Fruit fly (Drosophila melanogaster) whole organism, embryonic: Measurements from ENCODE around the gene AP-1sigma.

ENCODE experiments used
- Aef1 ChIP-seq: fragments of 200-800 bp; sonication (Bioruptor generic); IDR thresholded peaks from 3 replicates; pipeline ENCODE4 v1.3.6; 2022; ENCODE audit warnings: missing biosample characterization, missing genetic modification characterization
- Atf3 ChIP-seq: fragments of 200-800 bp; sonication (Bioruptor generic); optimal IDR thresholded peaks from 3 replicates; lab custom pipeline; 2016; ENCODE audit warnings: missing biosample characterization, missing genetic modification characterization
- BEAF-32 ChIP-seq: fragments of 200-800 bp; sonication (Bioruptor generic); optimal IDR thresholded peaks from 3 replicates; lab custom pipeline; 2017; ENCODE audit warnings: missing biosample characterization, missing genetic modification characterization, mild to moderate bottlenecking, moderate library complexity, missing genetic modification reagents
- CG10267 ChIP-seq: fragments of 200-800 bp; sonication (Bioruptor generic); optimal IDR thresholded peaks from 2 replicates; lab custom pipeline; 2018; ENCODE audit warnings: missing biosample characterization, mild to moderate bottlenecking, missing genetic modification characterization, moderate library complexity
- CG10959 ChIP-seq: fragments of 200-800 bp; sonication (Bioruptor generic); IDR thresholded peaks from 2 replicates; pipeline ENCODE4 v1.3.6; 2022; ENCODE audit warnings: missing biosample characterization, missing genetic modification characterization
- CG11398 ChIP-seq: fragments of 200-800 bp; sonication (Bioruptor generic); optimal IDR thresholded peaks from 2 replicates; lab custom pipeline; 2016; ENCODE audit warnings: missing biosample characterization, missing genetic modification characterization
- CG13296 ChIP-seq: fragments of 200-800 bp; sonication (Bioruptor generic); optimal IDR thresholded peaks from 3 replicates; lab custom pipeline; 2018; ENCODE audit warnings: missing biosample characterization, mild to moderate bottlenecking, missing genetic modification characterization
- CG17802 ChIP-seq: fragments of 200-800 bp; sonication (Bioruptor generic); optimal IDR thresholded peaks from 2 replicates; lab custom pipeline; 2018; ENCODE audit warnings: missing biosample characterization, mild to moderate bottlenecking, missing genetic modification characterization, moderate library complexity
- CG2116 ChIP-seq: fragments of 200-800 bp; sonication (Bioruptor generic); optimal IDR thresholded peaks from 3 replicates; lab custom pipeline; 2018; ENCODE audit warnings: missing biosample characterization, mild to moderate bottlenecking, missing genetic modification characterization
- CG32532 ChIP-seq: fragments of 200-800 bp; sonication (Bioruptor generic); IDR thresholded peaks from 2 replicates; pipeline ENCODE4 v1.3.6; 2022; ENCODE audit warnings: missing biosample characterization, missing genetic modification characterization
- CG34224 ChIP-seq: fragments of 200-800 bp; sonication (Bioruptor generic); IDR thresholded peaks from 3 replicates; pipeline ENCODE4 v1.3.6; 2022; ENCODE audit warnings: missing biosample characterization, missing genetic modification characterization; ENCODE audit not compliant: partially characterized antibody
- CG34422 ChIP-seq: fragments of 200-800 bp; sonication (Bioruptor generic); IDR thresholded peaks from 3 replicates; pipeline ENCODE4 v1.3.6; 2022; ENCODE audit warnings: missing biosample characterization, missing genetic modification characterization
- CG3995 ChIP-seq: fragments of 200-800 bp; sonication (Bioruptor generic); optimal IDR thresholded peaks from 3 replicates; lab custom pipeline; 2016; ENCODE audit warnings: missing biosample characterization, missing genetic modification characterization
- CG4617 ChIP-seq: fragments of 200-800 bp; sonication (Bioruptor generic); optimal IDR thresholded peaks from 3 replicates; lab custom pipeline; 2016; ENCODE audit warnings: missing biosample characterization, missing genetic modification characterization, borderline replicate concordance
- CG7786 ChIP-seq: fragments of 200-800 bp; sonication (Bioruptor generic); optimal IDR thresholded peaks from 2 replicates; lab custom pipeline; 2016; ENCODE audit warnings: missing biosample characterization, missing genetic modification characterization
- CG8924 ChIP-seq: fragments of 200-800 bp; optimal IDR thresholded peaks from 3 replicates; lab custom pipeline; 2019; ENCODE audit warnings: missing biosample characterization, mild to moderate bottlenecking, missing genetic modification characterization, moderate library complexity
- CG9437 ChIP-seq: fragments of 200-800 bp; sonication (Bioruptor generic); optimal IDR thresholded peaks from 2 replicates; lab custom pipeline; 2018; ENCODE audit warnings: missing biosample characterization, mild to moderate bottlenecking, missing genetic modification characterization
- Dll ChIP-seq: fragments of 200-800 bp; sonication (Bioruptor generic); IDR thresholded peaks from 4 replicates; pipeline ENCODE4 v1.3.6; 2022; ENCODE audit warnings: missing biosample characterization, missing genetic modification characterization; ENCODE audit not compliant: partially characterized antibody
- Drgx ChIP-seq: fragments of 200-800 bp; sonication (Bioruptor generic); IDR thresholded peaks from 2 replicates; pipeline ENCODE4 v1.3.6; 2022; ENCODE audit warnings: missing biosample characterization, missing genetic modification characterization
- E2f1 ChIP-seq: fragments of 200-800 bp; sonication (Bioruptor generic); IDR thresholded peaks from 2 replicates; pipeline ENCODE4 v1.3.6; 2022; ENCODE audit warnings: missing biosample characterization, missing genetic modification characterization
- E2f2 ChIP-seq: fragments of 200-800 bp; sonication (Bioruptor generic); IDR thresholded peaks from 2 replicates; pipeline ENCODE4 v1.3.6; 2022; ENCODE audit warnings: missing biosample characterization, missing genetic modification characterization
- Fer3 ChIP-seq: fragments of 200-800 bp; sonication (Bioruptor generic); optimal IDR thresholded peaks from 2 replicates; lab custom pipeline; 2018; ENCODE audit warnings: missing biosample characterization, mild to moderate bottlenecking, missing genetic modification characterization, moderate library complexity
- HHEX ChIP-seq: fragments of 200-800 bp; sonication (Bioruptor generic); optimal IDR thresholded peaks from 3 replicates; lab custom pipeline; 2017; ENCODE audit warnings: missing biosample characterization, mild to moderate bottlenecking, missing genetic modification characterization, missing genetic modification reagents
- HLHmδ ChIP-seq: fragments of 200-800 bp; sonication (Bioruptor generic); optimal IDR thresholded peaks from 2 replicates; lab custom pipeline; 2018; ENCODE audit warnings: missing biosample characterization, mild to moderate bottlenecking, missing genetic modification characterization, moderate library complexity
- HmgZ ChIP-seq: fragments of 200-800 bp; sonication (Bioruptor generic); optimal IDR thresholded peaks from 2 replicates; lab custom pipeline; 2018; ENCODE audit warnings: missing biosample characterization, mild to moderate bottlenecking, missing genetic modification characterization
- Hmx ChIP-seq: fragments of 200-800 bp; sonication (Bioruptor generic); optimal IDR thresholded peaks from 2 replicates; lab custom pipeline; 2016; ENCODE audit warnings: missing biosample characterization, missing genetic modification characterization
- MESR4 ChIP-seq: fragments of 200-800 bp; sonication (Bioruptor generic); optimal IDR thresholded peaks from 2 replicates; lab custom pipeline; 2018; ENCODE audit warnings: missing biosample characterization, mild to moderate bottlenecking, missing genetic modification characterization, moderate library complexity
- Nf-YC ChIP-seq: fragments of 200-800 bp; optimal IDR thresholded peaks from 3 replicates; lab custom pipeline; 2019; ENCODE audit warnings: missing biosample characterization, mild to moderate bottlenecking, missing genetic modification characterization, moderate library complexity
- PHDP ChIP-seq: fragments of 200-800 bp; sonication (Bioruptor generic); optimal IDR thresholded peaks from 3 replicates; lab custom pipeline; 2018; ENCODE audit warnings: missing biosample characterization, mild to moderate bottlenecking, missing genetic modification characterization, moderate library complexity
- Vsx1 ChIP-seq: fragments of 200-800 bp; sonication (Bioruptor generic); optimal IDR thresholded peaks from 2 replicates; lab custom pipeline; 2017; ENCODE audit warnings: missing biosample characterization, mild to moderate bottlenecking, missing genetic modification characterization, missing genetic modification reagents
- amos ChIP-seq: fragments of 200-800 bp; sonication (Bioruptor generic); IDR thresholded peaks from 2 replicates; pipeline ENCODE4 v1.3.6; 2022; ENCODE audit warnings: missing biosample characterization, missing genetic modification characterization; ENCODE audit not compliant: partially characterized antibody
- bigmax ChIP-seq: fragments of 200-800 bp; sonication (Bioruptor generic); optimal IDR thresholded peaks from 2 replicates; lab custom pipeline; 2018; ENCODE audit warnings: missing biosample characterization, mild to moderate bottlenecking, missing genetic modification characterization
- btn ChIP-seq: fragments of 200-800 bp; sonication (Bioruptor generic); optimal IDR thresholded peaks from 2 replicates; lab custom pipeline; 2016; ENCODE audit warnings: missing biosample characterization, missing genetic modification characterization
- ci ChIP-seq: fragments of 200-800 bp; sonication (Bioruptor generic); IDR thresholded peaks from 3 replicates; pipeline ENCODE4 v1.3.6; 2022; ENCODE audit warnings: missing biosample characterization, missing genetic modification characterization
- crc ChIP-seq: fragments of 200-800 bp; sonication (Bioruptor generic); optimal IDR thresholded peaks from 2 replicates; lab custom pipeline; 2016; ENCODE audit warnings: missing biosample characterization, missing genetic modification characterization
- dysf ChIP-seq: fragments of 200-800 bp; sonication (Bioruptor generic); IDR thresholded peaks from 3 replicates; pipeline ENCODE4 v1.3.6; 2022; ENCODE audit warnings: missing biosample characterization, missing genetic modification characterization
- ems ChIP-seq: fragments of 200-800 bp; sonication (Bioruptor generic); optimal IDR thresholded peaks from 3 replicates; lab custom pipeline; 2016; ENCODE audit warnings: missing biosample characterization, missing genetic modification characterization
- fd3F ChIP-seq: fragments of 200-800 bp; sonication (Bioruptor generic); optimal IDR thresholded peaks from 2 replicates; lab custom pipeline; 2018; ENCODE audit warnings: missing biosample characterization, mild to moderate bottlenecking, missing genetic modification characterization, moderate library complexity
- gem ChIP-seq: fragments of 200-800 bp; sonication (Bioruptor generic); optimal IDR thresholded peaks from 2 replicates; lab custom pipeline; 2019; ENCODE audit warnings: missing biosample characterization, mild to moderate bottlenecking, missing genetic modification characterization, moderate library complexity
- gfzf ChIP-seq: fragments of 200-800 bp; sonication (Bioruptor generic); optimal IDR thresholded peaks from 2 replicates; lab custom pipeline; 2016; ENCODE audit warnings: missing biosample characterization, mild to moderate bottlenecking, missing genetic modification characterization, moderate library complexity
- grau ChIP-seq: fragments of 200-800 bp; optimal IDR thresholded peaks from 3 replicates; lab custom pipeline; 2019; ENCODE audit warnings: missing biosample characterization, mild to moderate bottlenecking, missing genetic modification characterization, moderate library complexity
- gsb ChIP-seq: fragments of 200-800 bp; sonication (Bioruptor generic); IDR thresholded peaks from 2 replicates; pipeline ENCODE4 v1.3.6; 2022; ENCODE audit warnings: missing biosample characterization, missing genetic modification characterization
- h ChIP-seq: fragments of >200 bp; optimal IDR thresholded peaks from 2 replicates; lab custom pipeline; 2017
- hb ChIP-seq: fragments of 200-800 bp; sonication (Bioruptor generic); IDR thresholded peaks from 3 replicates; pipeline ENCODE4 v1.3.6; 2022; ENCODE audit warnings: missing biosample characterization, missing genetic modification characterization; ENCODE audit not compliant: partially characterized antibody
- lov ChIP-seq, 2 experiments: fragments of 200-800 bp in 1 of 2; fragments of >200 bp in 1 of 2; sonication (Bioruptor generic) in 1 of 2; IDR thresholded peaks in 1 of 2; optimal IDR thresholded peaks in 1 of 2; 2 replicates in 1 of 2; 3 replicates in 1 of 2; pipeline versions ENCODE4 v1.3.6 to Lab custom; 2017 to 2022; ENCODE audit warnings: missing biosample characterization in 1 of 2, missing genetic modification characterization in 1 of 2
- pzg ChIP-seq: fragments of 200-800 bp; sonication (Bioruptor generic); optimal IDR thresholded peaks from 3 replicates; lab custom pipeline; 2018; ENCODE audit warnings: missing biosample characterization, mild to moderate bottlenecking, missing genetic modification characterization, moderate library complexity
- seq ChIP-seq: fragments of 200-800 bp; sonication (Bioruptor generic); IDR thresholded peaks from 2 replicates; pipeline ENCODE4 v1.3.6; 2022; ENCODE audit warnings: missing biosample characterization, missing genetic modification characterization
- stwl ChIP-seq: fragments of 200-800 bp; sonication (Bioruptor generic); optimal IDR thresholded peaks from 3 replicates; lab custom pipeline; 2018; ENCODE audit warnings: missing biosample characterization, mild to moderate bottlenecking, missing genetic modification characterization, moderate library complexity
- sug ChIP-seq: fragments of 200-800 bp; optimal IDR thresholded peaks from 2 replicates; lab custom pipeline; 2019; ENCODE audit warnings: missing biosample characterization, mild to moderate bottlenecking, missing genetic modification characterization, moderate library complexity
- tx ChIP-seq: fragments of 200-800 bp; sonication (Bioruptor generic); optimal IDR thresholded peaks from 2 replicates; lab custom pipeline; 2016; ENCODE audit warnings: missing biosample characterization, missing genetic modification characterization

AP-1sigma gene

DNA sequence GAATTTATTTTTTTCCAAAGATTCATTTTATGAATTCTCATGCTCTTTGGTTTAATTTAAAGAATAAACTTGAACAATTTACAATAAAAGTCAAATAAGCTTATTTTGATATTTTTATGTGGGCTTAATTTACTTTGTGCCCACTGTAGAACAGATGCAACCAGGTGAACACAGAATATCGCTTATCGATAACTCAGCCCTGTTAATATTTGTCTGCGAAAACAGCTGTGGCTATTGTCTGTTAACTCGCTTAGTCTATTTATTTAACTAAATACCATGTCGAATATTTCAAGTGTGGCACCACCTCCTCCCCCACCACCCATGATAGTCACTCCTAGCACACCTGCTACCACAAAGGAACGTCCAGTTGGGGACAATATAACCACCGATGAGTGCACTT lies 37.0 kb downstream of the AP-1sigma start, which contains the start of gene CG33108 (continued):
- no peak for TF ChIP-seq E2f2 (GFP tag; lab: Robert Waterston, UW)
- peak; percentile 42 for TF ChIP-seq Nf-YC
- TF ChIP-seq Atf3 = no peak
- TF ChIP-seq Aef1 (GFP tag; lab: Robert Waterston, UW) = no peak
- TF ChIP-seq PHDP (tag; lab: Kevin White, UChicago) = peak; percentile 18
- no peak for TF ChIP-seq CG10959 (GFP tag; lab: Robert Waterston, UW)
- TF ChIP-seq pzg (GFP tag; lab: Kevin White, UChicago) = peak; percentile 34
- TF ChIP-seq MESR4 (GFP tag; lab: Kevin White, UChicago) = peak; percentile 4
- TF ChIP-seq CG11398 (GFP tag; lab: Kevin White, UChicago) = no peak
- no peak for TF ChIP-seq CG8924 (tag; lab: Kevin White, UChicago)
- peak; percentile 9 for TF ChIP-seq grau (tag; lab: Kevin White, UChicago)
- no peak for TF ChIP-seq E2f1 (GFP tag; lab: Robert Waterston, UW)
- peak; percentile 30 for TF ChIP-seq stwl (tag; lab: Kevin White, UChicago)
- peak; percentile 33; the same call in 1 of the 4 replicates for TF ChIP-seq Dll (GFP tag; lab: Robert Waterston, UW)
- TF ChIP-seq CG32532 (GFP tag; lab: Robert Waterston, UW) = no peak
- TF ChIP-seq CG17802 (tag; lab: Kevin White, UChicago) = peak; percentile 44
- TF ChIP-seq CG2116 = peak; percentile 19
- TF ChIP-seq CG3995 (GFP tag; lab: Kevin White, UChicago) = peak; percentile 57
- TF ChIP-seq h (lab: Kevin White, UChicago) = no peak
- peak; percentile 19; the same call in 1 of the 2 replicates for TF ChIP-seq amos (GFP tag; lab: Robert Waterston, UW)
- TF ChIP-seq lov (optimal IDR thresholded peaks at IDR 0.05; lab: Kevin White, UChicago) = no peak
- TF ChIP-seq lov (GFP tag; IDR thresholded peaks at IDR 0.05; lab: Robert Waterston, UW) = no peak
- peak; percentile 37 for TF ChIP-seq sug (tag; lab: Kevin White, UChicago)
- no peak for TF ChIP-seq HHEX (GFP tag; lab: Kevin White, UChicago)
- TF ChIP-seq HmgZ = peak; percentile 32
- TF ChIP-seq CG10267 (tag; lab: Kevin White, UChicago) = peak; percentile 8
- no peak for TF ChIP-seq dysf (GFP tag; lab: Robert Waterston, UW)
- TF ChIP-seq gfzf (GFP tag; lab: Kevin White, UChicago) = peak; percentile 3
- TF ChIP-seq, all 482 proteins: peak for 31

- TF ChIP-seq CG7786 (GFP tag; lab: Kevin White, UChicago) (no peak), CG34422 (GFP tag; lab: Robert Waterston, UW) (0 out of 3 replicates have a peak, but pooled peaks have one; percentile 25), btn (GFP tag; lab: Kevin White, UChicago) (no peak), crc (GFP tag; lab: Kevin White, UChicago) (no peak), gsb (GFP tag; lab: Robert Waterston, UW) (no peak), BEAF-32 (GFP tag; lab: Kevin White, UChicago) (peak; percentile 23), CG4617 (GFP tag; lab: Kevin White, UChicago) (peak; percentile 32), bigmax (GFP tag; lab: Kevin White, UChicago) (no peak), gem (tag; lab: Kevin White, UChicago) (no peak), Hmx (GFP tag; lab: Kevin White, UChicago) (no peak), hb (GFP tag; lab: Robert Waterston, UW) (no peak), fd3F (GFP tag; lab: Kevin White, UChicago) (no peak), Vsx1 (no peak), tx (GFP tag; lab: Kevin White, UChicago) (no peak), Drgx (GFP tag; lab: Robert Waterston, UW) (no peak), HLHmδ (no peak), seq (no peak), ci (GFP tag; lab: Robert Waterston, UW) (0 out of 3 replicates have a peak, but pooled peaks have one; percentile 51), CG2116 (peak; percentile 48), ems (GFP tag; lab: Kevin White, UChicago) (no peak), CG9437 (GFP tag; lab: Kevin White, UChicago) (no peak), Fer3 (tag; lab: Kevin White, UChicago) (no peak), CG34224 (0 out of 3 replicates have a peak, but pooled peaks have one; percentile 24), CG13296 (GFP tag; lab: Kevin White, UChicago) (no peak)
Observed at dm6 chr3R:23996224-23996623, 37.8 kb downstream of the AP-1sigma start, which contains the start of gene LSm3. TSS of gene LSm3 (plus strand) at chr3R:23996262.
